Worm (Caenorhabditis elegans) whole organism, L3 larva: Measurements from ENCODE around the gene nlp-9.

Experiments used
- R02D3.7 ChIP-seq: fragments of 150-350 bp; optimal IDR thresholded peaks from 2 replicates; lab custom pipeline; 2014; ENCODE audit warnings: missing biosample characterization, missing genetic modification characterization
- aly-2 ChIP-seq: fragments of 150-350 bp; optimal IDR thresholded peaks from 2 replicates; lab custom pipeline; 2014; ENCODE audit warnings: missing biosample characterization, missing genetic modification characterization
- ama-1 ChIP-seq: fragments of 150-350 bp; optimal IDR thresholded peaks from 2 replicates; lab custom pipeline; 2018
- ceh-82 ChIP-seq: fragments of 150-350 bp; optimal IDR thresholded peaks from 2 replicates; lab custom pipeline; 2014; ENCODE audit warnings: missing biosample characterization, missing genetic modification characterization
- daf-12 ChIP-seq: fragments of 150-350 bp; optimal IDR thresholded peaks from 2 replicates; lab custom pipeline; 2014; ENCODE audit warnings: missing biosample characterization, missing genetic modification reagents, missing genetic modification characterization
- egl-27 ChIP-seq: sonication (generic microtip); optimal IDR thresholded peaks from 4 replicates; lab custom pipeline; 2017; ENCODE audit warnings: missing biosample characterization, missing genetic modification reagents, missing genetic modification characterization
- egl-5 ChIP-seq: fragments of 150-350 bp; optimal IDR thresholded peaks from 2 replicates; lab custom pipeline; 2017; ENCODE audit warnings: missing biosample characterization, missing genetic modification reagents, missing genetic modification characterization, inconsistent platforms
- elt-1 ChIP-seq: fragments of 150-350 bp; optimal IDR thresholded peaks from 2 replicates; lab custom pipeline; 2014; ENCODE audit warnings: missing biosample characterization, missing genetic modification characterization
- elt-2 ChIP-seq: sonication (generic microtip); optimal IDR thresholded peaks from 2 replicates; lab custom pipeline; 2016; ENCODE audit warnings: missing genetic modification reagents, mild to moderate bottlenecking, missing genetic modification characterization, missing compliant biosample characterization
- eor-1 ChIP-seq, 2 experiments: fragments of 150-350 bp; optimal IDR thresholded peaks; 2 replicates each; lab custom pipeline; 2014 to 2018; ENCODE audit warnings: missing biosample characterization in 2 of 2, missing genetic modification characterization in 2 of 2
- fkh-10 ChIP-seq: sonication (generic microtip); optimal IDR thresholded peaks from 2 replicates; lab custom pipeline; 2017; ENCODE audit warnings: missing biosample characterization, missing genetic modification reagents, missing genetic modification characterization
- fkh-2 ChIP-seq: fragments of 150-350 bp; optimal IDR thresholded peaks from 2 replicates; lab custom pipeline; 2014; ENCODE audit warnings: missing biosample characterization, missing genetic modification reagents, missing genetic modification characterization
- hmg-11 ChIP-seq: sonication (generic microtip); optimal IDR thresholded peaks from 2 replicates; lab custom pipeline; 2016; ENCODE audit warnings: missing genetic modification characterization, missing compliant biosample characterization
- jun-1 ChIP-seq: fragments of 150-350 bp; optimal IDR thresholded peaks from 2 replicates; lab custom pipeline; 2014; ENCODE audit warnings: missing biosample characterization, missing genetic modification reagents, missing genetic modification characterization
- lin-15B ChIP-seq: fragments of 150-350 bp; optimal IDR thresholded peaks from 2 replicates; lab custom pipeline; 2014; ENCODE audit warnings: missing biosample characterization, missing genetic modification characterization
- lin-39 ChIP-seq: fragments of 150-350 bp; optimal IDR thresholded peaks from 2 replicates; lab custom pipeline; 2018; ENCODE audit warnings: missing biosample characterization, missing genetic modification reagents, missing genetic modification characterization
- mdl-1 ChIP-seq: fragments of 150-350 bp; optimal IDR thresholded peaks from 2 replicates; lab custom pipeline; 2014; ENCODE audit warnings: missing biosample characterization, missing genetic modification characterization
- nfya-1 ChIP-seq: sonication (generic microtip); optimal IDR thresholded peaks from 2 replicates; lab custom pipeline; 2017; ENCODE audit warnings: missing genetic modification characterization, mild to moderate bottlenecking, missing compliant biosample characterization, antibody characterized with exemption, moderate library complexity; ENCODE audit not compliant: insufficient read depth
- nhr-11 ChIP-seq: fragments of 150-350 bp; optimal IDR thresholded peaks from 2 replicates; lab custom pipeline; 2014; ENCODE audit warnings: missing biosample characterization, missing genetic modification characterization
- nhr-12 ChIP-seq: fragments of 150-350 bp; optimal IDR thresholded peaks from 2 replicates; lab custom pipeline; 2014; ENCODE audit warnings: missing biosample characterization, missing genetic modification characterization
- nhr-237 ChIP-seq: fragments of 150-350 bp; optimal IDR thresholded peaks from 2 replicates; lab custom pipeline; 2014; ENCODE audit warnings: missing biosample characterization, missing genetic modification characterization
- nhr-25 ChIP-seq: sonication (generic microtip); optimal IDR thresholded peaks from 2 replicates; lab custom pipeline; 2017; ENCODE audit warnings: missing biosample characterization, missing genetic modification characterization
- nhr-28 ChIP-seq: fragments of 150-350 bp; optimal IDR thresholded peaks from 2 replicates; lab custom pipeline; 2014; ENCODE audit warnings: missing biosample characterization, missing genetic modification characterization
- nhr-43 ChIP-seq: sonication (generic microtip); optimal IDR thresholded peaks from 2 replicates; lab custom pipeline; 2016; ENCODE audit warnings: mild to moderate bottlenecking, missing genetic modification characterization, missing compliant biosample characterization; ENCODE audit not compliant: poor library complexity, severe bottlenecking
- nhr-67 ChIP-seq: fragments of 150-350 bp; optimal IDR thresholded peaks from 2 replicates; lab custom pipeline; 2014; ENCODE audit warnings: missing biosample characterization, missing genetic modification characterization
- pha-4 ChIP-seq: fragments of 150-350 bp; optimal IDR thresholded peaks from 2 replicates; lab custom pipeline; 2014; ENCODE audit warnings: missing biosample characterization, missing genetic modification reagents, missing genetic modification characterization
- pqm-1 ChIP-seq: fragments of 150-350 bp; optimal IDR thresholded peaks from 2 replicates; lab custom pipeline; 2017; ENCODE audit warnings: missing biosample characterization, missing genetic modification characterization, inconsistent platforms
- skn-1 ChIP-seq: fragments of 150-350 bp; optimal IDR thresholded peaks from 2 replicates; lab custom pipeline; 2014; ENCODE audit warnings: missing biosample characterization, missing genetic modification characterization
- tbx-2 ChIP-seq: sonication (generic microtip); optimal IDR thresholded peaks from 2 replicates; lab custom pipeline; 2016; ENCODE audit warnings: mild to moderate bottlenecking, missing genetic modification characterization, missing compliant biosample characterization
- unc-39 ChIP-seq: sonication (generic microtip); optimal IDR thresholded peaks from 4 replicates; lab custom pipeline; 2017; ENCODE audit warnings: missing biosample characterization, missing genetic modification characterization
- unc-62 ChIP-seq: fragments of 150-350 bp; sonication (generic microtip); optimal IDR thresholded peaks from 4 replicates; lab custom pipeline; 2014; ENCODE audit warnings: missing biosample characterization, missing genetic modification reagents, missing genetic modification characterization
- zag-1 ChIP-seq: fragments of 150-350 bp; optimal IDR thresholded peaks from 2 replicates; lab custom pipeline; 2014; ENCODE audit warnings: missing biosample characterization, missing genetic modification characterization
- ztf-4 ChIP-seq: fragments of 150-350 bp; optimal IDR thresholded peaks from 2 replicates; lab custom pipeline; 2014; ENCODE audit warnings: missing biosample characterization, missing genetic modification characterization

The nlp-9 gene

ce11 chrV:4182546-4182945 is 36.9 kb upstream of the nlp-9 start:
- TF ChIP-seq unc-62, result no peak
- TF ChIP-seq nhr-11, result no peak
- no peak for TF ChIP-seq pha-4 (tag; lab: Kevin White, UChicago)
- TF ChIP-seq daf-12 (tag; lab: Kevin White, UChicago), result no peak
- no peak for TF ChIP-seq nhr-237 (tag; lab: Kevin White, UChicago)
- TF ChIP-seq lin-39, result no peak

DNA sequence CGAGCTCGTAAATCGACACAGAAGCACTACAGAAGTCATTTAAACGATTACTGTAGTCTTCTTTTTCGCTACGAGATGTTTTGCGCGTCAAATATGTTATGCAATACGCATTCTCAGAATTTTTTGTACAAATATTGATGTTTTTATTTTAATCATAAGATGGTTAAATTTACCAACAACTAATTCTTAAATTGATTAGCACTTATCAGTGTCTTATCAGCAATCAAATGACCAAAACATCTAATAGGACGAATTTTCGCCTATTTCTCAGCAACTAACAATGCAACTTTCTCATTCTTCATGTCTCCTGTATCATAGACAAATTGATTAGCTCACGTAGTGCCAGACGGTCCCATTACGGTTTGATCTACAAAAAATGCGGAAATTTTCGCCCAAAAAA is 33.6 kb upstream of the nlp-9 start:
- TF ChIP-seq elt-2 (peak; percentile 10), nhr-12 (tag; lab: Kevin White, UChicago) (no peak), daf-12 (tag; lab: Kevin White, UChicago) (no peak), pqm-1 (tag; lab: Kevin White, UChicago) (peak; percentile 12), ztf-4 (no peak)

DNA sequence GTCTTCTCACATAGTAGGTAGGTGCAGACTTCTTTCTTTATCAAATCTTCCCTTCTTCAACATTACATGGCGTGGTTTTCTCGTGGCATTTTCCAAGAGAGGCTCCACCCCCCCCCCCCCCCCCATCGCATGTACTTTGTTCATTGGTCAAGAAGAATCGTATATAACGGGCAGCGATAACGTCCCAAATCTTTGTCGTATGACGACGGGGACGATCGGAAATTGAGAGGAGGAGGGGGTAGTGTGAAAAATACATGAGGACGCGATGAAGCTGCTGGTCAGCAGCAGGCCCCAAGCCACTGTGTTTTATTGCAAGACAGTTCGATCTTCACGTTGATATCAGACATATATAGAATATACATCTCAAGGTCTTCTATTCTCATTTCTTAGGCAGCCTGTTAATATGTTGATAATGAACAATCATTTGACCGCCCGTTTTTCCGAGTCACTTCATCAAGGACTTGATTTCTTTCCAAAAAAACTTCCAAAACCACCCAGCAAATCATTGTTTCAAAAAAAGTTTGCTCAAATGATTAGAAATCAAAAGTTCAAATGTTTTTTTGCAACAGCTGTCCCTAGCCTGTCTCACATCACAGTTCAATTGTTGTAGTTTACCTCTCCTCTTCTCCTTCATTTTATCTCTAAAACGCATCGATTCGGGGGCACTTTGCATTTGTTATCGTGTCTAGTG is 32.8 kb upstream of the nlp-9 start:
- TF ChIP-seq ztf-4 (no peak), ceh-82 (tag; lab: Kevin White, UChicago) (no peak), zag-1 (tag; lab: Kevin White, UChicago) (no peak), elt-2 (peak; percentile 50), R02D3.7 (tag; lab: Kevin White, UChicago) (no peak), aly-2 (no peak), fkh-2 (no peak), jun-1 (tag; lab: Kevin White, UChicago) (no peak), nhr-11 (no peak), nhr-43 (tag; lab: Kevin White, UChicago) (peak; percentile 56), unc-39 (no peak), ama-1 (lab: Kevin White, UChicago) (peak; percentile 40), mdl-1 (tag; lab: Kevin White, UChicago) (no peak), tbx-2 (tag; lab: Kevin White, UChicago) (no peak), nfya-1 (peak; percentile 55), nhr-25 (peak; percentile 7), elt-1 (no peak), lin-39 (no peak)

- TF ChIP-seq eor-1 (tag; optimal IDR thresholded peaks at IDR 0.05; lab: Kevin White, UChicago) (no peak), elt-2 (peak; percentile 45)
- TF ChIP-seq, all 47 proteins: peak for 1
Measured at ce11 chrV:4187144-4187485, 32.3 kb upstream of the nlp-9 start, which contains the start of gene nhr-114. TSS of gene nhr-114 (plus strand) at chrV:4187202.

ce11 chrV:4189618-4190017 is 29.8 kb upstream of the nlp-9 start:
- no peak for TF ChIP-seq mdl-1 (tag; lab: Kevin White, UChicago)
- no peak for TF ChIP-seq ceh-82 (tag; lab: Kevin White, UChicago)
- no peak for TF ChIP-seq zag-1 (tag; lab: Kevin White, UChicago)
- TF ChIP-seq daf-12 (tag; lab: Kevin White, UChicago), result no peak
- no peak for TF ChIP-seq lin-15B (tag; lab: Kevin White, UChicago)
- no peak for TF ChIP-seq egl-27

ce11 chrV:4190232-4190631 is 29.2 kb upstream of the nlp-9 start:
- TF ChIP-seq nhr-11 (no peak), skn-1 (tag; lab: Kevin White, UChicago) (no peak), egl-5 (tag; lab: Kevin White, UChicago) (no peak), nhr-67 (no peak), eor-1 (tag; optimal IDR thresholded peaks at IDR 0.05; lab: Kevin White, UChicago) (no peak), ztf-4 (no peak), nhr-28 (tag; lab: Kevin White, UChicago) (no peak), lin-39 (no peak), unc-39 (no peak), egl-27 (no peak), ama-1 (lab: Kevin White, UChicago) (no peak), tbx-2 (tag; lab: Kevin White, UChicago) (no peak), hmg-11 (tag; lab: Kevin White, UChicago) (no peak), fkh-10 (no peak)
